Worm (Caenorhabditis elegans): Measurements from ENCODE around the gene srj-20.
"Not testable (repeated sequence)": the region's sequence is repeated elsewhere in the genome, so short reads cannot be mapped to it uniquely, and the experiment has no call there.

srj-20 gene

ce11 chrV:2598830-2599229 lies 25.8 kb upstream of the srj-20 start, which contains the start of gene F53E10.5:
F53E10.5 (minus strand) TSS chrV:2598930.
- TF ChIP-seq nfya-1 (tag; optimal IDR thresholded peaks at IDR 0.05; ENCODE audit: insufficient read depth); sea-2 (GFP tag; optimal IDR thresholded peaks at IDR 0.05); lin-39 (tag; optimal IDR thresholded peaks at IDR 0.05): not testable (repeated sequence)

DNA sequence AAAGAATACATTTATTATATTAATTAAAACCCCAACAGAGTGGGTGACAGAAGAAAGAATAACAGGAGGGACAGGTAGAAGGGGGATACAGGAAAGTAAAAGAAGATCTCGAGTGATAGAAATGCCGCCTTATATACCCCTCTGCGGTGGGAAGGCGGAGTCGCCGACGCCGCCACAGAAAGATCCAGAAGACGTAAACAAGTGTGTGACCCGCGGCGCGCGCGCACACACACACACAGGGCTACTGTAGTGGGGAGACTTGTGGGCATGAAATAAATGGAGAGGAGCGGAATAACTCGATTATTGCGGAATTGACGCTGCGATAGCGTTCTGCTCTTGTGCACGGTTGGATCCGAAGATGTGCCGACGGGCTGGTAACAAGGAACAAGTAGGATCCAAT lies 22.7 kb upstream of the srj-20 start:
- no peak for TF ChIP-seq skn-1 (tag; optimal IDR thresholded peaks at IDR 0.05)
- no peak for TF ChIP-seq R02D3.7 (tag; optimal IDR thresholded peaks at IDR 0.05)
- TF ChIP-seq eor-1 (tag; optimal IDR thresholded peaks at IDR 0.05), result no peak
- TF ChIP-seq pqm-1 (tag; optimal IDR thresholded peaks at IDR 0.05), result no peak
- no peak for TF ChIP-seq jun-1 (tag; optimal IDR thresholded peaks at IDR 0.05)
- TF ChIP-seq daf-12 (tag; optimal IDR thresholded peaks at IDR 0.05), result no peak
- no peak for TF ChIP-seq ceh-9 (tag; optimal IDR thresholded peaks at IDR 0.05)
- TF ChIP-seq mml-1 (tag; optimal IDR thresholded peaks at IDR 0.05), result no peak
- no peak for TF ChIP-seq lin-15B (tag; optimal IDR thresholded peaks at IDR 0.05)
- no peak for TF ChIP-seq mdl-1 (tag; optimal IDR thresholded peaks at IDR 0.05)
- no peak for TF ChIP-seq fkh-10 (GFP tag; optimal IDR thresholded peaks at IDR 0.05)
- no peak for TF ChIP-seq nhr-76 (tag; optimal IDR thresholded peaks at IDR 0.05)
- TF ChIP-seq nhr-67 (tag; optimal IDR thresholded peaks at IDR 0.05), result no peak
- TF ChIP-seq zag-1 (tag; optimal IDR thresholded peaks at IDR 0.05), result no peak
- TF ChIP-seq elt-3 (tag; optimal IDR thresholded peaks at IDR 0.05), result no peak
- no peak for TF ChIP-seq hmg-11 (tag; optimal IDR thresholded peaks at IDR 0.05)

ce11 chrV:2592173-2592676 lies 19.2 kb upstream of the srj-20 start, which contains the start of gene irg-3:
irg-3 (plus strand) TSS chrV:2592591.
- TF ChIP-seq elt-2 (tag; optimal IDR thresholded peaks at IDR 0.05) (peak; percentile 58), egl-5 (tag; optimal IDR thresholded peaks at IDR 0.05) (no peak)

DNA sequence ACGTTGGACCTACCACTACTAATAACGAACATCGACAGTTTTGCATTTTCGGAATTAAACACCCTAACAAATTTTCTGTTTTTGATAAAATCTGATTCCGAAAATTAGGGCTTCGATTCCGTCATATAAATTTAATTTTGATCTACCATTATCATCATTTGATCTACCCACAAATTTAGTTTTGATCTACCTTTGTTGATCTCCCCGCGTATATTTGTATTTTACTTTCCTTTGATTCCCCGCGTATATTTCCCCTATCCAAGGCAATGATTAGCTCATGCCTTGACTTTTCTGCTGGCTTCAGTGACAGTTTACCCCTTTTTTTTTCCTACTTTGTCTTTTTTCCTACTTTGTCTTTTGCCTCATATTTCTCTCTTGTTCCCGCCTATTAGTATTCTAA lies 16.8 kb upstream of the srj-20 start:
- no peak for TF ChIP-seq R02D3.7 (tag; optimal IDR thresholded peaks at IDR 0.05)
- no peak for TF ChIP-seq nfya-1 (tag; optimal IDR thresholded peaks at IDR 0.05; ENCODE audit: insufficient read depth)
- no peak for TF ChIP-seq elt-3 (tag; optimal IDR thresholded peaks at IDR 0.05)
- no peak for TF ChIP-seq egl-5 (tag; optimal IDR thresholded peaks at IDR 0.05)
- TF ChIP-seq nhr-67 (tag; optimal IDR thresholded peaks at IDR 0.05), result no peak
- TF ChIP-seq lin-15B (tag; optimal IDR thresholded peaks at IDR 0.05), result no peak
- TF ChIP-seq nhr-76 (tag; optimal IDR thresholded peaks at IDR 0.05), result no peak
- TF ChIP-seq fkh-2 (tag; optimal IDR thresholded peaks at IDR 0.05), result no peak
- no peak for TF ChIP-seq pha-4 (tag; optimal IDR thresholded peaks at IDR 0.05)
- no peak for TF ChIP-seq lsy-12 (tag; optimal IDR thresholded peaks at IDR 0.05)
- no peak for TF ChIP-seq nhr-11 (tag; optimal IDR thresholded peaks at IDR 0.05)
- TF ChIP-seq nhr-28 (tag; optimal IDR thresholded peaks at IDR 0.05), result no peak
- no peak for TF ChIP-seq snpc-4 (tag; optimal IDR thresholded peaks at IDR 0.05)
- TF ChIP-seq fos-1 (tag; optimal IDR thresholded peaks at IDR 0.05), result no peak
- TF ChIP-seq mdl-1 (tag; optimal IDR thresholded peaks at IDR 0.05), result no peak
- no peak for TF ChIP-seq tbx-2 (tag; optimal IDR thresholded peaks at IDR 0.05)

ce11 chrV:2585727-2586126 lies 12.7 kb upstream of the srj-20 start, which contains the start of gene C29G2.6:
C29G2.6 (minus strand) TSS chrV:2585908.
- peak; percentile 64 for TF ChIP-seq elt-2 (tag; optimal IDR thresholded peaks at IDR 0.05)
- no peak for TF ChIP-seq ceh-28 (tag; optimal IDR thresholded peaks at IDR 0.05)

ce11 chrV:2580598-2580997 lies 7.6 kb upstream of the srj-20 start, which contains the start of gene C29G2.3:
C29G2.3 (plus strand) TSS chrV:2580898.
- no peak for TF ChIP-seq lin-39 (tag; optimal IDR thresholded peaks at IDR 0.05)
- TF ChIP-seq nhr-76 (tag; optimal IDR thresholded peaks at IDR 0.05), result no peak
- no peak for TF ChIP-seq jun-1 (tag; optimal IDR thresholded peaks at IDR 0.05)
- TF ChIP-seq ceh-9 (tag; optimal IDR thresholded peaks at IDR 0.05), result no peak
- no peak for TF ChIP-seq elt-3 (tag; optimal IDR thresholded peaks at IDR 0.05)
- TF ChIP-seq nhr-28 (tag; optimal IDR thresholded peaks at IDR 0.05), result no peak
- no peak for TF ChIP-seq pqm-1 (tag; optimal IDR thresholded peaks at IDR 0.05)
- no peak for TF ChIP-seq nhr-67 (tag; optimal IDR thresholded peaks at IDR 0.05)
- no peak for TF ChIP-seq ceh-82 (tag; optimal IDR thresholded peaks at IDR 0.05)
- no peak for TF ChIP-seq nhr-237 (tag; optimal IDR thresholded peaks at IDR 0.05)
- no peak for TF ChIP-seq mml-1 (tag; optimal IDR thresholded peaks at IDR 0.05)
- no peak for TF ChIP-seq elt-2 (tag; optimal IDR thresholded peaks at IDR 0.05)
- TF ChIP-seq pha-4 (tag; optimal IDR thresholded peaks at IDR 0.05), result no peak
- TF ChIP-seq lsy-12 (tag; optimal IDR thresholded peaks at IDR 0.05), result no peak
- TF ChIP-seq skn-1 (tag; optimal IDR thresholded peaks at IDR 0.05), result no peak
- TF ChIP-seq fos-1 (tag; optimal IDR thresholded peaks at IDR 0.05), result no peak
- TF ChIP-seq unc-62 (GFP tag; optimal IDR thresholded peaks at IDR 0.05), result no peak
- TF ChIP-seq sea-2 (GFP tag; optimal IDR thresholded peaks at IDR 0.05), result no peak
- no peak for TF ChIP-seq fkh-2 (tag; optimal IDR thresholded peaks at IDR 0.05)

Measured in whole organism, L3 larva.